Worm (Caenorhabditis elegans) whole organism, L4 larva: Measurements from ENCODE around the gene K02A6.2.

Experiments used
- T26A8.4 ChIP-seq: fragments of 200-800 bp; sonication (Bioruptor generic); IDR thresholded peaks from 2 replicates; pipeline ENCODE4 v1.3.6; 2022; ENCODE audit warnings: missing genetic modification characterization, missing compliant biosample characterization
- Y5F2A.4 ChIP-seq: fragments of 200-800 bp; sonication (Bioruptor generic); optimal IDR thresholded peaks from 2 replicates; lab custom pipeline; 2018; ENCODE audit warnings: mild to moderate bottlenecking, missing genetic modification characterization, missing compliant biosample characterization
- aha-1 ChIP-seq: fragments of 150-350 bp; peaks from one replicate; lab custom pipeline; 2014; ENCODE audit warnings: missing biosample characterization, missing genetic modification characterization
- ama-1 ChIP-seq: fragments of 150-350 bp; optimal IDR thresholded peaks from 2 replicates; lab custom pipeline; 2014; ENCODE audit warnings: inconsistent platforms, mixed read lengths
- attf-4 ChIP-seq: sonication (generic microtip); optimal IDR thresholded peaks from 3 replicates; lab custom pipeline; 2017; ENCODE audit warnings: missing biosample characterization, missing genetic modification characterization
- ceh-28 ChIP-seq: fragments of 150-350 bp; optimal IDR thresholded peaks from 2 replicates; lab custom pipeline; 2014; ENCODE audit warnings: missing biosample characterization, missing genetic modification reagents, missing genetic modification characterization
- ceh-32 ChIP-seq: sonication (generic microtip); optimal IDR thresholded peaks from 2 replicates; lab custom pipeline; 2016; ENCODE audit warnings: mild to moderate bottlenecking, missing genetic modification characterization, missing compliant biosample characterization; ENCODE audit not compliant: poor library complexity
- ceh-44 ChIP-seq: fragments of 200-800 bp; sonication (Bioruptor generic); IDR thresholded peaks from 2 replicates; pipeline ENCODE4 v1.3.6; 2022; ENCODE audit warnings: missing genetic modification reagents, missing genetic modification characterization, missing compliant biosample characterization
- ces-1 ChIP-seq: fragments of 150-350 bp; sonication (generic microtip); optimal IDR thresholded peaks from 4 replicates; lab custom pipeline; 2014; ENCODE audit warnings: missing biosample characterization, missing genetic modification reagents, missing genetic modification characterization
- daf-12 ChIP-seq: fragments of 150-350 bp; optimal IDR thresholded peaks from 2 replicates; lab custom pipeline; 2014; ENCODE audit warnings: missing biosample characterization, missing genetic modification reagents, missing genetic modification characterization
- daf-16 ChIP-seq, 3 experiments: sonication (generic microtip); optimal IDR thresholded peaks; 2 replicates each; lab custom pipeline; 2016 to 2017; ENCODE audit warnings: missing genetic modification characterization in 3 of 3, missing genetic modification reagents in 3 of 3, mild to moderate bottlenecking in 2 of 3, missing compliant biosample characterization in 2 of 3, missing biosample characterization in 1 of 3, moderate library complexity in 1 of 3
- daf-19 ChIP-seq: fragments of 200-800 bp; sonication (Bioruptor generic); conservative IDR thresholded peaks from 2 replicates; pipeline ENCODE4 v1.3.6; 2022; ENCODE audit warnings: missing genetic modification characterization, missing compliant biosample characterization
- daf-8 ChIP-seq: fragments of 200-800 bp; sonication (Bioruptor generic); IDR thresholded peaks from 2 replicates; pipeline ENCODE4 v1.3.6; 2022; ENCODE audit warnings: missing genetic modification characterization, missing compliant biosample characterization
- dmd-6 ChIP-seq: fragments of 200-800 bp; sonication (Bioruptor generic); IDR thresholded peaks from 2 replicates; pipeline ENCODE4 v1.3.6; 2022; ENCODE audit warnings: missing genetic modification reagents, missing genetic modification characterization, missing compliant biosample characterization
- dve-1 ChIP-seq: sonication (generic microtip); optimal IDR thresholded peaks from 2 replicates; lab custom pipeline; 2017; ENCODE audit warnings: antibody characterized with exemption, mild to moderate bottlenecking, missing genetic modification characterization, missing compliant biosample characterization; ENCODE audit not compliant: insufficient read depth
- hif-1 ChIP-seq, 2 experiments: sonication (generic microtip); optimal IDR thresholded peaks; 2 replicates each; lab custom pipeline; 2016 to 2017; ENCODE audit warnings: missing compliant biosample characterization in 2 of 2, missing genetic modification characterization in 2 of 2, missing genetic modification reagents in 2 of 2, missing genotype in 2 of 2, mild to moderate bottlenecking in 1 of 2
- hlh-30 ChIP-seq: sonication (generic microtip); optimal IDR thresholded peaks from 2 replicates; lab custom pipeline; 2017; ENCODE audit warnings: antibody characterized with exemption, mild to moderate bottlenecking, missing genetic modification characterization, missing compliant biosample characterization; ENCODE audit not compliant: insufficient read depth
- hmg-1.1 ChIP-seq: fragments of 200-800 bp; sonication (Bioruptor generic); IDR thresholded peaks from 2 replicates; pipeline ENCODE4 v1.3.6; 2022; ENCODE audit warnings: missing genetic modification reagents, missing genetic modification characterization, missing compliant biosample characterization
- jun-1 ChIP-seq: fragments of 150-350 bp; optimal IDR thresholded peaks from 2 replicates; lab custom pipeline; 2014; ENCODE audit warnings: missing biosample characterization, missing genetic modification reagents, missing genetic modification characterization
- lim-7 ChIP-seq: fragments of 200-800 bp; sonication (Bioruptor generic); IDR thresholded peaks from 2 replicates; pipeline ENCODE4 v1.3.6; 2022; ENCODE audit warnings: missing genetic modification characterization, missing compliant biosample characterization
- lin-13 ChIP-seq: fragments of 150-350 bp; optimal IDR thresholded peaks from 2 replicates; lab custom pipeline; 2014; ENCODE audit warnings: missing biosample characterization, missing genetic modification reagents, missing genetic modification characterization
- lin-29 ChIP-seq: fragments of 200-800 bp; sonication (Bioruptor generic); IDR thresholded peaks from 2 replicates; pipeline ENCODE4 v1.3.6; 2022; ENCODE audit warnings: missing genetic modification reagents, missing genetic modification characterization, missing compliant biosample characterization
- lsy-2 ChIP-seq, 2 experiments: fragments of 150-350 bp in 1 of 2; sonication (generic microtip) in 1 of 2; optimal IDR thresholded peaks; 2 replicates each; lab custom pipeline; 2014 to 2017; ENCODE audit warnings: missing biosample characterization in 2 of 2, missing genetic modification characterization in 2 of 2
- madf-9 ChIP-seq: fragments of 200-800 bp; sonication (Bioruptor generic); conservative IDR thresholded peaks from 2 replicates; pipeline ENCODE4 v1.3.6; 2022; ENCODE audit warnings: missing genetic modification reagents, missing genetic modification characterization, missing compliant biosample characterization
- mdl-1 ChIP-seq, 2 experiments: fragments of 150-350 bp in 1 of 2; sonication (generic microtip) in 1 of 2; optimal IDR thresholded peaks; 2 replicates each; lab custom pipeline; 2014 to 2017; ENCODE audit warnings: missing biosample characterization in 2 of 2, missing genetic modification characterization in 2 of 2
- mep-1 ChIP-seq: fragments of 150-350 bp; sonication (generic microtip); optimal IDR thresholded peaks from 3 replicates; lab custom pipeline; 2014; ENCODE audit warnings: missing biosample characterization, missing genetic modification characterization
- mxl-2 ChIP-seq: fragments of 200-800 bp; sonication (Bioruptor generic); conservative IDR thresholded peaks from 2 replicates; pipeline ENCODE4 v1.3.6; 2022; ENCODE audit warnings: missing genetic modification reagents, missing genetic modification characterization, missing compliant biosample characterization
- mxl-3 ChIP-seq: fragments of 200-800 bp; sonication (Bioruptor generic); optimal IDR thresholded peaks from 2 replicates; lab custom pipeline; 2018; ENCODE audit warnings: mild to moderate bottlenecking, missing genetic modification characterization, missing compliant biosample characterization
- nhr-10 ChIP-seq: fragments of 150-350 bp; optimal IDR thresholded peaks from 2 replicates; lab custom pipeline; 2014; ENCODE audit warnings: missing biosample characterization, missing genetic modification characterization
- nhr-237 ChIP-seq: sonication (generic microtip); optimal IDR thresholded peaks from 2 replicates; lab custom pipeline; 2017; ENCODE audit warnings: missing biosample characterization, missing genetic modification characterization
- nhr-25 ChIP-seq: sonication (generic microtip); optimal IDR thresholded peaks from 2 replicates; lab custom pipeline; 2017; ENCODE audit warnings: missing genetic modification characterization, mild to moderate bottlenecking, missing compliant biosample characterization, antibody characterized with exemption, moderate library complexity, borderline replicate concordance; ENCODE audit not compliant: insufficient read depth
- nhr-28 ChIP-seq: fragments of 150-350 bp; optimal IDR thresholded peaks from 2 replicates; lab custom pipeline; 2014; ENCODE audit warnings: missing biosample characterization, missing genetic modification characterization
- nhr-41 ChIP-seq: fragments of 200-800 bp; sonication (Bioruptor generic); IDR thresholded peaks from 2 replicates; pipeline ENCODE4 v1.3.6; 2022; ENCODE audit warnings: missing genetic modification reagents, missing genetic modification characterization, missing compliant biosample characterization
- nhr-48 ChIP-seq: sonication (generic microtip); optimal IDR thresholded peaks from 2 replicates; lab custom pipeline; 2016; ENCODE audit warnings: mild to moderate bottlenecking, missing genetic modification characterization, missing compliant biosample characterization
- nhr-6 ChIP-seq: fragments of 150-350 bp; optimal IDR thresholded peaks from 2 replicates; lab custom pipeline; 2014; ENCODE audit warnings: missing biosample characterization, missing genetic modification characterization
- nhr-77 ChIP-seq: fragments of 150-350 bp; optimal IDR thresholded peaks from 2 replicates; lab custom pipeline; 2014; ENCODE audit warnings: missing biosample characterization, missing genetic modification characterization
- pha-4 ChIP-seq, 2 experiments: fragments of 150-350 bp in 1 of 2; fragments of 200-800 bp in 1 of 2; sonication (Bioruptor generic) in 1 of 2; IDR thresholded peaks in 1 of 2; optimal IDR thresholded peaks in 1 of 2; 2 replicates each; pipeline versions ENCODE4 v1.3.6 to Lab custom; 2014 to 2022; ENCODE audit warnings: missing genetic modification characterization in 2 of 2, missing genetic modification reagents in 2 of 2, missing biosample characterization in 1 of 2, missing compliant biosample characterization in 1 of 2
- php-3 ChIP-seq: fragments of 200-800 bp; sonication (Bioruptor generic); IDR thresholded peaks from 2 replicates; pipeline ENCODE4 v1.3.6; 2022; ENCODE audit warnings: missing genetic modification reagents, missing genetic modification characterization, missing compliant biosample characterization
- pqm-1 ChIP-seq: sonication (generic microtip); optimal IDR thresholded peaks from 2 replicates; lab custom pipeline; 2017; ENCODE audit warnings: missing biosample characterization, missing genetic modification characterization
- rbr-2 ChIP-seq: sonication (generic microtip); optimal IDR thresholded peaks from 2 replicates; lab custom pipeline; 2016; ENCODE audit warnings: missing genotype, missing genetic modification characterization, missing compliant biosample characterization
- sdz-12 ChIP-seq: fragments of 200-800 bp; sonication (Bioruptor generic); optimal IDR thresholded peaks from 2 replicates; lab custom pipeline; 2018; ENCODE audit warnings: mild to moderate bottlenecking, missing genetic modification characterization, missing compliant biosample characterization
- set-16 ChIP-seq: fragments of 200-800 bp; sonication (Bioruptor generic); IDR thresholded peaks from 2 replicates; pipeline ENCODE4 v1.3.6; 2022; ENCODE audit warnings: missing genetic modification reagents, missing genetic modification characterization, missing compliant biosample characterization
- skn-1 ChIP-seq: fragments of 150-350 bp; optimal IDR thresholded peaks from 2 replicates; lab custom pipeline; 2014; ENCODE audit warnings: missing biosample characterization, missing genetic modification characterization
- tag-97 ChIP-seq: fragments of 200-800 bp; sonication (Bioruptor generic); IDR thresholded peaks from 2 replicates; pipeline ENCODE4 v1.3.6; 2022; ENCODE audit warnings: missing genetic modification characterization, missing compliant biosample characterization
- unc-39 ChIP-seq: sonication (generic microtip); optimal IDR thresholded peaks from 2 replicates; lab custom pipeline; 2017; ENCODE audit warnings: missing biosample characterization, missing genetic modification characterization
- unc-62 ChIP-seq, 3 experiments: fragments of 150-350 bp in 1 of 3; sonication (generic microtip); optimal IDR thresholded peaks in 2 of 3; peaks in 1 of 3; 1 replicate in 1 of 3; 2 replicates in 2 of 3; lab custom pipeline; 2014 to 2017; ENCODE audit warnings: missing biosample characterization in 3 of 3, missing genetic modification characterization in 3 of 3, missing genetic modification reagents in 3 of 3, missing genotype in 1 of 3

The K02A6.2 gene

DNA sequence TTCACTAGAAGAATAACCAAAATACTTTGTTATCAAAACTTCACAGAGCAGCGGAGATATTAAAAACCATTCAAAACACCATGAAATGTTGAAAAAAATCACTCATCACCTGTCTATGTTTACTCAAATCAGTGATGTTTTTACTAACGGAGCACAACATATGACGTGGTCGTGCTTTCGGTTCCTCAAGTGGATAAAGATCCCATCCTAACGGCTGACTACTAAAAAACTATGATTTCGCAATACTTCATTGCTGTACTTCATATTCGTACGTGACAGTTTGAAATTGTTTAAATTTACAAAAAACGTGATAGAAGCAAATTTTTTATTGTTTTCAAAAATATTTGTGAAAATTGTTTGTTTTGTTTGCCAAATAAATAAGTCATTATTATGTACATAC lies 32.9 kb upstream of the K02A6.2 start:
- TF ChIP-seq hlh-30 (peak; percentile 44), daf-16 (GFP tag; optimal IDR thresholded peaks at IDR 0.05; lab: Kevin White, UChicago) (peak in 1 of 2 experiments; percentile 94), daf-16 (tag; optimal IDR thresholded peaks at IDR 0.05; lab: Kevin White, UChicago) (no peak), hif-1 (tag; optimal IDR thresholded peaks at IDR 0.05; lab: Kevin White, UChicago) (peak in 1 of 2 experiments; percentile 95), pqm-1 (tag; lab: Kevin White, UChicago) (no peak)

DNA sequence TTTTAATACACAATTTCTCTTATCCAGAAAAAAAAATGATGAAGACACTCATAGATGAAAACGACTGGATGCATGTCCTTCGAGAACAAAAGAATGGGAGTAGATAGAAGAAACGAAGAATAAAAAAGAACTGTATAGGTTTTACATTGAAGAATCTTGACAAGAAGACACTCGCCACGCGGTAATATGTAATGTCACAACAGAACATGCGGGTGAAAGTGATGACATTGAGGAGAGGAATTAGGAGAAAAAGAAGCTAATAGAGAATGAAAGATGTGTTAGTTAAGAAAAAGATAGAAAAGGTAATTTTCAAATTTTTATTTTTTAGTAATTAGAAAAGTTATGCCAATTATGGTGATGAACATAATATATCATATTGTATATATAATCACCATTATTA lies 30.6 kb upstream of the K02A6.2 start:
- TF ChIP-seq nhr-28 (tag; lab: Kevin White, UChicago), result peak; percentile 22
- TF ChIP-seq pha-4 (GFP tag; IDR thresholded peaks at IDR 0.05; lab: Robert Waterston, UW), result no peak
- no peak for TF ChIP-seq pha-4 (tag; optimal IDR thresholded peaks at IDR 0.05; lab: Kevin White, UChicago)
- TF ChIP-seq nhr-48, result no peak
- peak in 1 of 2 experiments; percentile 31 for TF ChIP-seq mdl-1 (tag; optimal IDR thresholded peaks at IDR 0.05; lab: Kevin White, UChicago)
- TF ChIP-seq unc-62 (GFP tag; optimal IDR thresholded peaks at IDR 0.05 in 1 of 2; lab: Kevin White, UChicago), result no peak
- TF ChIP-seq unc-62 (tag; optimal IDR thresholded peaks at IDR 0.05; lab: Kevin White, UChicago), result no peak
- TF ChIP-seq mxl-2, result no peak
- TF ChIP-seq skn-1 (tag; lab: Kevin White, UChicago), result no peak
- no peak for TF ChIP-seq set-16 (GFP tag; lab: Robert Waterston, UW)
- TF ChIP-seq mep-1 (tag; lab: Kevin White, UChicago), result no peak
- TF ChIP-seq lin-13 (GFP tag; lab: Kevin White, UChicago), result no peak
- TF ChIP-seq mxl-3, result peak; percentile 48
- TF ChIP-seq lim-7 (GFP tag; lab: Robert Waterston, UW), result no peak
- no peak for TF ChIP-seq ceh-28 (tag; lab: Kevin White, UChicago)
- TF ChIP-seq daf-8 (GFP tag; lab: Robert Waterston, UW), result no peak
- peak; percentile 70 for TF ChIP-seq hlh-30
- no peak for TF ChIP-seq madf-9 (GFP tag; lab: Robert Waterston, UW)
- peak; percentile 49 for TF ChIP-seq nhr-25 (tag; lab: Kevin White, UChicago)
- TF ChIP-seq nhr-6 (tag; lab: Kevin White, UChicago), result no peak

DNA sequence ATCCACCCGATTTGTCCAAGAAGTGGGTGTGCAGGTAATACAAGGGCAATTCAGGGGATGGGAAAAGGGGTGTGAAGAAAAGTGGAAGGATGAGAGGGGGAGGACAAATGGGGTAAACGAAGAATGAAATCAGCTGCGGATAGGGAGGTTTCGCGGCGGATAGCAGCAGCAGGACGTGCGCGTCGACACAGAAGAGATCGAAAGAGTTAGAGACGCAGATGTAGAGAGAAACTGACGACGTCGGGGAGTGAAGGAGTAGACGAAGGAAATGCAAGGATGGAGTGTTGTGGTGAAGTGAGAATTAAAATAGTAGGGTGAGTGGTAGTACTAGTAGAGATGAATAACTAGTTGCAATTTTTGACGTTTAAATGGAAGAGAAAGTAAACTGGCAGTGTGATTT lies 27.5 kb upstream of the K02A6.2 start, which contains the start of gene M60.6:
M60.6 (minus strand) TSS at position 166 of the 400 bp plus-strand sequence.
- TF ChIP-seq nhr-10 (no peak), hmg-1.1 (peak; percentile 56), attf-4 (tag; lab: Kevin White, UChicago) (no peak), lin-29 (GFP tag; lab: Robert Waterston, UW) (no peak), php-3 (GFP tag; lab: Robert Waterston, UW) (no peak), hif-1 (tag; optimal IDR thresholded peaks at IDR 0.05; lab: Kevin White, UChicago) (no peak), Y5F2A.4 (GFP tag; lab: Kevin White, UChicago) (no peak), tag-97 (GFP tag; lab: Robert Waterston, UW) (no peak), skn-1 (tag; lab: Kevin White, UChicago) (no peak), ceh-32 (tag; lab: Kevin White, UChicago) (no peak), mep-1 (tag; lab: Kevin White, UChicago) (peak; percentile 10), jun-1 (tag; lab: Kevin White, UChicago) (no peak), aha-1 (no peak), nhr-77 (tag; lab: Kevin White, UChicago) (no peak), daf-19 (GFP tag; lab: Robert Waterston, UW) (no peak), unc-39 (tag; lab: Kevin White, UChicago) (no peak), nhr-6 (tag; lab: Kevin White, UChicago) (no peak), daf-12 (tag; lab: Kevin White, UChicago) (no peak), dve-1 (no peak), dmd-6 (GFP tag; lab: Robert Waterston, UW) (no peak), nhr-41 (GFP tag; lab: Robert Waterston, UW) (no peak), lsy-2 (tag; optimal IDR thresholded peaks at IDR 0.05; lab: Kevin White, UChicago) (peak in 1 of 2 experiments; percentile 20), sdz-12 (GFP tag; lab: Kevin White, UChicago) (no peak), ceh-44 (no peak), lin-13 (GFP tag; lab: Kevin White, UChicago) (no peak), daf-8 (GFP tag; lab: Robert Waterston, UW) (no peak), T26A8.4 (GFP tag; lab: Robert Waterston, UW) (no peak), mxl-2 (no peak), ces-1 (GFP tag; lab: Kevin White, UChicago) (no peak), ama-1 (lab: Kevin White, UChicago) (no peak), lim-7 (GFP tag; lab: Robert Waterston, UW) (no peak), nhr-237 (tag; lab: Kevin White, UChicago) (no peak), rbr-2 (tag; lab: Kevin White, UChicago) (peak; percentile 33)
